Worm (Caenorhabditis elegans) whole organism, L2 larva: ENCODE data around the gene srh-63.
"Not testable (repeated sequence)": the region's sequence is repeated elsewhere in the genome, so short reads cannot be mapped to it uniquely, and the experiment has no call there.

Experiments
- C34F6.9 ChIP-seq: fragments of 150-350 bp; optimal IDR thresholded peaks from 2 replicates; lab custom pipeline; 2014; ENCODE audit warnings: missing biosample characterization, missing genetic modification characterization
- alr-1 ChIP-seq: fragments of 150-350 bp; optimal IDR thresholded peaks from 2 replicates; lab custom pipeline; 2014; ENCODE audit warnings: missing biosample characterization, missing genetic modification characterization
- aly-2 ChIP-seq: fragments of 150-350 bp; optimal IDR thresholded peaks from 2 replicates; lab custom pipeline; 2014; ENCODE audit warnings: missing biosample characterization, missing genetic modification characterization
- ama-1 ChIP-seq: fragments of 150-350 bp; optimal IDR thresholded peaks from 2 replicates; lab custom pipeline; 2018; ENCODE audit warnings: inconsistent platforms
- ceh-16 ChIP-seq: fragments of 150-350 bp; optimal IDR thresholded peaks from 2 replicates; lab custom pipeline; 2014; ENCODE audit warnings: missing biosample characterization, missing genetic modification characterization
- dmd-4 ChIP-seq: sonication (generic microtip); optimal IDR thresholded peaks from 2 replicates; lab custom pipeline; 2017; ENCODE audit warnings: missing biosample characterization, missing genetic modification characterization
- elt-1 ChIP-seq: fragments of 150-350 bp; optimal IDR thresholded peaks from 2 replicates; lab custom pipeline; 2014; ENCODE audit warnings: missing biosample characterization, missing genetic modification characterization
- gmeb-1 ChIP-seq: fragments of 150-350 bp; optimal IDR thresholded peaks from 2 replicates; lab custom pipeline; 2014; ENCODE audit warnings: missing biosample characterization, missing genetic modification characterization
- lin-11 ChIP-seq: fragments of 150-350 bp; sonication (generic microtip); optimal IDR thresholded peaks from 2 replicates; lab custom pipeline; 2014; ENCODE audit warnings: missing biosample characterization, missing genetic modification characterization, inconsistent platforms, mixed read lengths
- lin-13 ChIP-seq: fragments of 150-350 bp; optimal IDR thresholded peaks from 2 replicates; lab custom pipeline; 2014; ENCODE audit warnings: missing biosample characterization, missing genetic modification reagents, missing genetic modification characterization
- lin-39 ChIP-seq: fragments of 150-350 bp; optimal IDR thresholded peaks from 2 replicates; lab custom pipeline; 2014; ENCODE audit warnings: missing biosample characterization, missing genetic modification reagents, missing genetic modification characterization
- lsy-2 ChIP-seq, 2 experiments: fragments of 150-350 bp in 1 of 2; sonication (generic microtip) in 1 of 2; optimal IDR thresholded peaks; 2 replicates each; lab custom pipeline; 2014 to 2017; ENCODE audit warnings: missing biosample characterization in 2 of 2, missing genetic modification characterization in 2 of 2
- mab-5 ChIP-seq: fragments of 150-350 bp; optimal IDR thresholded peaks from 2 replicates; lab custom pipeline; 2014; ENCODE audit warnings: missing biosample characterization, missing genetic modification characterization
- mbf-1 ChIP-seq: sonication (generic microtip); optimal IDR thresholded peaks from 2 replicates; lab custom pipeline; 2017; ENCODE audit warnings: missing biosample characterization, missing genetic modification characterization
- nhr-10 ChIP-seq: sonication (generic microtip); optimal IDR thresholded peaks from 2 replicates; lab custom pipeline; 2017; ENCODE audit warnings: missing biosample characterization, missing genetic modification characterization
- nhr-11 ChIP-seq: fragments of 150-350 bp; optimal IDR thresholded peaks from 2 replicates; lab custom pipeline; 2014; ENCODE audit warnings: missing biosample characterization, missing genetic modification characterization
- nhr-12 ChIP-seq: fragments of 150-350 bp; optimal IDR thresholded peaks from 2 replicates; lab custom pipeline; 2014; ENCODE audit warnings: missing biosample characterization, missing genetic modification characterization
- nhr-129 ChIP-seq: fragments of 150-350 bp; optimal IDR thresholded peaks from 2 replicates; lab custom pipeline; 2014; ENCODE audit warnings: missing biosample characterization, missing genetic modification characterization
- nhr-21 ChIP-seq: fragments of 150-350 bp; optimal IDR thresholded peaks from 2 replicates; lab custom pipeline; 2014; ENCODE audit warnings: missing biosample characterization, missing genetic modification characterization
- nhr-23 ChIP-seq: fragments of 150-350 bp; optimal IDR thresholded peaks from 2 replicates; lab custom pipeline; 2014; ENCODE audit warnings: missing biosample characterization, missing genetic modification reagents, missing genetic modification characterization
- nhr-237 ChIP-seq: fragments of 150-350 bp; optimal IDR thresholded peaks from 2 replicates; lab custom pipeline; 2014; ENCODE audit warnings: missing biosample characterization, missing genetic modification characterization
- nhr-25 ChIP-seq: fragments of 150-350 bp; sonication (generic microtip); optimal IDR thresholded peaks from 3 replicates; lab custom pipeline; 2014; ENCODE audit warnings: missing biosample characterization, missing genetic modification characterization
- nhr-6 ChIP-seq: fragments of 150-350 bp; optimal IDR thresholded peaks from 2 replicates; lab custom pipeline; 2014; ENCODE audit warnings: missing biosample characterization, missing genetic modification characterization
- peb-1 ChIP-seq: fragments of 150-350 bp; optimal IDR thresholded peaks from 2 replicates; lab custom pipeline; 2014; ENCODE audit warnings: missing biosample characterization, missing genetic modification characterization
- sem-4 ChIP-seq: fragments of 150-350 bp; optimal IDR thresholded peaks from 2 replicates; lab custom pipeline; 2014; ENCODE audit warnings: missing biosample characterization, missing genetic modification reagents, missing genetic modification characterization
- sma-3 ChIP-seq: sonication (generic microtip); optimal IDR thresholded peaks from 2 replicates; lab custom pipeline; 2016; ENCODE audit warnings: missing genetic modification reagents, missing genetic modification characterization, missing compliant biosample characterization
- snpc-4 ChIP-seq: fragments of 150-350 bp; optimal IDR thresholded peaks from 2 replicates; lab custom pipeline; 2014; ENCODE audit warnings: missing biosample characterization, missing genetic modification characterization
- unc-39 ChIP-seq: fragments of 150-350 bp; optimal IDR thresholded peaks from 2 replicates; lab custom pipeline; 2014; ENCODE audit warnings: missing biosample characterization, missing genetic modification characterization
- unc-55 ChIP-seq: fragments of 150-350 bp; sonication (generic microtip); optimal IDR thresholded peaks from 3 replicates; lab custom pipeline; 2014; ENCODE audit warnings: missing biosample characterization, missing genetic modification reagents, missing genetic modification characterization
- unc-62 ChIP-seq: fragments of 150-350 bp; optimal IDR thresholded peaks from 2 replicates; lab custom pipeline; 2014; ENCODE audit warnings: missing biosample characterization, missing genetic modification reagents, missing genetic modification characterization
- zag-1 ChIP-seq: fragments of 150-350 bp; optimal IDR thresholded peaks from 2 replicates; lab custom pipeline; 2014; ENCODE audit warnings: missing biosample characterization, missing genetic modification characterization
- ztf-1 ChIP-seq: fragments of 200-800 bp; sonication (Bioruptor generic); conservative IDR thresholded peaks from 2 replicates; pipeline ENCODE4 v1.3.6; 2022; ENCODE audit warnings: missing genetic modification characterization, missing compliant biosample characterization
- ztf-11 ChIP-seq: sonication (generic microtip); optimal IDR thresholded peaks from 2 replicates; lab custom pipeline; 2017; ENCODE audit warnings: missing biosample characterization, missing genetic modification characterization

srh-63 gene

DNA sequence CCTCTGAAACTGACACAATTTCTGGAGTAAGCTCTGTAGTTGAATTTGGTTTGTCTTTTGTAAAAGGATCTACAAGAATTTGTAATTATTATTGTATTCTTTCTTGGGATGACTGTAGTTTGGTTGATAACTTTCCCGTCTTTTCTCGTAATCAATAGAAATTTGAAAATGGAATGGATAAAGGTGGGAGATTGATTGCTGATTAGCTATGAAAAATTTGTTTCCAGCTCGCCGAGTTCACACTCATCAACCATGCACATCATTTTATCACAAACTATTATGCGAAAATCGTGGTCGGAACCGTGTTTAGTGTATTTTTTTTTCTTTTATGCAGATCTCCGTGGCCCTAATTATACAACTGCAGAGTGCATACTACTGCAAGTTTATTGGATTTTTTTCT lies 13.2 kb downstream of the srh-63 start, which contains the start of gene T27E7.5:
T27E7.5 (plus strand) TSS at position 253 of the 400 bp plus-strand sequence.
- TF ChIP-seq dmd-4 (no peak), sem-4 (tag; lab: Kevin White, UChicago) (no peak), aly-2 (tag; lab: Kevin White, UChicago) (no peak), peb-1 (no peak), nhr-21 (no peak), unc-55 (GFP tag; lab: Kevin White, UChicago) (no peak), nhr-129 (tag; lab: Kevin White, UChicago) (no peak), nhr-10 (tag; lab: Kevin White, UChicago) (no peak), nhr-23 (tag; lab: Kevin White, UChicago) (no peak), nhr-12 (tag; lab: Kevin White, UChicago) (no peak), ztf-1 (GFP tag; lab: Robert Waterston, UW) (no peak), ceh-16 (tag; lab: Kevin White, UChicago) (no peak)

DNA sequence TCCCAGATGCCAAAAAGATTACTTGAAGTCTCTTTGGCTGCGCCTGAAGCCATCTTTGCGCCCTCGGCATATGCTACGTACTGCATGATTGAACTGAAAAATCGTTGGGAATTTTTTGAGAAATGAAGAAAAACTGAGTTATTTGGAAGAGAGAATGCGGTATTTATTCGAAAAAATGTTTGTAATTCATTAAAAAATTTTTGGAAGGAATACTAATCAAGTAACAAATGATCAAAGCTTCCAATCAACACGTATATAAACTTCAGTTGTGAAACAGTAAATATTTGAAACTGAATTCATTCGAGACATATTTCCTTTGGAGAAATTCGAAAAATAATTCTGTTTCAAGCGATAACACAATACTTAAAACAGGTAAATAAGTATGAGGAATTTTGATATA lies 18.8 kb downstream of the srh-63 start, which contains the start of gene pals-29:
pals-29 (minus strand) TSS at position 101 of the 400 bp plus-strand sequence.
- TF ChIP-seq ceh-16 (tag; lab: Kevin White, UChicago): no peak
- no peak for TF ChIP-seq sma-3
- TF ChIP-seq gmeb-1 (tag; lab: Kevin White, UChicago): no peak
- TF ChIP-seq lin-13 (GFP tag; lab: Kevin White, UChicago): no peak
- TF ChIP-seq ztf-1 (GFP tag; lab: Robert Waterston, UW): no peak
- TF ChIP-seq nhr-23 (tag; lab: Kevin White, UChicago): no peak
- TF ChIP-seq nhr-6 (tag; lab: Kevin White, UChicago): no peak
- TF ChIP-seq alr-1 (tag; lab: Kevin White, UChicago): no peak
- TF ChIP-seq ama-1 (lab: Kevin White, UChicago): no peak
- TF ChIP-seq zag-1 (tag; lab: Kevin White, UChicago): no peak
- no peak for TF ChIP-seq nhr-21
- TF ChIP-seq snpc-4 (tag; lab: Kevin White, UChicago): no peak
- no peak for TF ChIP-seq lin-11 (tag; lab: Kevin White, UChicago)
- TF ChIP-seq, all 48 proteins: peak for 0

- TF ChIP-seq mbf-1 (tag; lab: Kevin White, UChicago): no peak
- no peak for TF ChIP-seq lsy-2 (tag; optimal IDR thresholded peaks at IDR 0.05; lab: Kevin White, UChicago)
- no peak for TF ChIP-seq nhr-11 (tag; lab: Kevin White, UChicago)
- TF ChIP-seq elt-1 (tag; lab: Kevin White, UChicago): no peak
- no peak for TF ChIP-seq nhr-12 (tag; lab: Kevin White, UChicago)
- no peak for TF ChIP-seq nhr-129 (tag; lab: Kevin White, UChicago)
- no peak for TF ChIP-seq C34F6.9 (tag; lab: Kevin White, UChicago)
- no peak for TF ChIP-seq gmeb-1 (tag; lab: Kevin White, UChicago)
Measured at ce11 chrIV:14547292-14547691, 23.6 kb downstream of the srh-63 start.

DNA sequence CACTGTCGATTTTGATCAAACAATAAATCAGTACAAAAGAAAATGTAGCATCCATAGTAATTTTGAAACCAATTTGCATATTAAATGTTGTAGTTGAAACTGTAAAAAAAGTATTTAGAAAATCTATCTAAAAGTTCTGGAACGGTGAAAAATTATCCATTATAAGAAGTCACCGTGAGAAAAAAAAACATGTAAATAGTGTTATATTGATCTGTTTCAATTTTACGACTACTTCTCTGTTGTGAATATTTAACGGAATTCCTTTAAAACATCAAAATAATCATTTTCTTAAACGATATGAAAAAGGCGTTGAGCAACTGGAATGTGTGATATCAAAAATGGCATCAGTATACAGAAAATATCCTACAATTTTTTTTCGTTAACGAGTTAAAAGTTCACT lies 25.6 kb downstream of the srh-63 start, which contains the start of gene T27E7.9:
T27E7.9 (minus strand) TSS at position 101 of the 400 bp plus-strand sequence.
- TF ChIP-seq unc-39 (tag; lab: Kevin White, UChicago) (no peak), lin-39 (tag; lab: Kevin White, UChicago) (no peak), C34F6.9 (tag; lab: Kevin White, UChicago) (no peak), unc-55 (GFP tag; lab: Kevin White, UChicago) (no peak), nhr-6 (tag; lab: Kevin White, UChicago) (no peak), dmd-4 (no peak), ztf-11 (tag; lab: Kevin White, UChicago) (no peak), nhr-11 (tag; lab: Kevin White, UChicago) (no peak), mab-5 (tag; lab: Kevin White, UChicago) (no peak), nhr-21 (no peak), sem-4 (tag; lab: Kevin White, UChicago) (no peak), ama-1 (lab: Kevin White, UChicago) (no peak), alr-1 (tag; lab: Kevin White, UChicago) (no peak), unc-62 (GFP tag; lab: Kevin White, UChicago) (no peak), nhr-10 (tag; lab: Kevin White, UChicago) (no peak), gmeb-1 (tag; lab: Kevin White, UChicago) (no peak), nhr-237 (tag; lab: Kevin White, UChicago) (no peak)

DNA sequence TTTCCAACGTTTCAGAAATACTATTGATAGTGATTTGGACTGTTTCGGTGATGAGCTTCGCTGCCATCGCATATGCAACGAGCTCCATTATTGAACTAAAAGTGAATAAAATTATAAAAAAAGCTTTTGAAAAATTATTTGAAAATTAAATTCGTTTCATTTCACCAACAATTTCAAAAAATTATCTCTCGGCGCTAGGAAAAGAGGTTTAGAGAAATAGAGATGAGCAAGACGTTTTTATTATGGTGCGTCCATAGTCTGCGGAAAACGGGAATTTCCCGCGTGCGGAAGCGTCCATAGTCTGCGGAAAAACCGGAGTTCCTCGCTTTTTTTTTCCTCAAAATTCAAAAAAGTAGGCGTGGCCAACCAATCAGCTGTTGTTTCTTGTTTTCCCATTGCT lies 28.2 kb downstream of the srh-63 start, which contains the start of gene pals-30:
pals-30 (minus strand) TSS at position 101 of the 400 bp plus-strand sequence.
- not testable (repeated sequence) for TF ChIP-seq nhr-10 (tag; lab: Kevin White, UChicago); nhr-25 (tag; lab: Kevin White, UChicago); ztf-1 (GFP tag; lab: Robert Waterston, UW)
